Fruit fly (Drosophila melanogaster): Measurements from ENCODE around the gene mRpL12.

dm6 chr3L:8929527-8929926 is 27.1 kb upstream of the mRpL12 start:
- TF ChIP-seq CG14655 (GFP tag; optimal IDR thresholded peaks at IDR 0.05): no peak
- no peak for TF ChIP-seq fd96Ca (GFP tag; IDR thresholded peaks at IDR 0.05)
- TF ChIP-seq D1 (tag; optimal IDR thresholded peaks at IDR 0.05): no peak
- TF ChIP-seq CG34367 (tag; optimal IDR thresholded peaks at IDR 0.05): no peak
- TF ChIP-seq CG10348 (GFP tag; IDR thresholded peaks at IDR 0.05): no peak
- TF ChIP-seq EcR (GFP tag; optimal IDR thresholded peaks at IDR 0.05): no peak
- TF ChIP-seq rn (GFP tag; IDR thresholded peaks at IDR 0.05): no peak
- no peak for TF ChIP-seq CG12605 (GFP tag; IDR thresholded peaks at IDR 0.05)
- no peak for TF ChIP-seq Snoo (tag; optimal IDR thresholded peaks at IDR 0.05)
- no peak for TF ChIP-seq Pif1B (GFP tag; optimal IDR thresholded peaks at IDR 0.05)

All from whole organism, pupa.